Worm (Caenorhabditis elegans) whole organism, L3 larva: ENCODE data around the gene fbxa-29.

Experiments
- R02D3.7 ChIP-seq: fragments of 150-350 bp; optimal IDR thresholded peaks from 2 replicates; lab custom pipeline; 2014; ENCODE audit warnings: missing biosample characterization, missing genetic modification characterization
- aly-2 ChIP-seq: fragments of 150-350 bp; optimal IDR thresholded peaks from 2 replicates; lab custom pipeline; 2014; ENCODE audit warnings: missing biosample characterization, missing genetic modification characterization
- ama-1 ChIP-seq: fragments of 150-350 bp; optimal IDR thresholded peaks from 2 replicates; lab custom pipeline; 2018
- ceh-82 ChIP-seq: fragments of 150-350 bp; optimal IDR thresholded peaks from 2 replicates; lab custom pipeline; 2014; ENCODE audit warnings: missing biosample characterization, missing genetic modification characterization
- elt-2 ChIP-seq: sonication (generic microtip); optimal IDR thresholded peaks from 2 replicates; lab custom pipeline; 2016; ENCODE audit warnings: missing genetic modification reagents, mild to moderate bottlenecking, missing genetic modification characterization, missing compliant biosample characterization
- mdl-1 ChIP-seq: fragments of 150-350 bp; optimal IDR thresholded peaks from 2 replicates; lab custom pipeline; 2014; ENCODE audit warnings: missing biosample characterization, missing genetic modification characterization
- nhr-12 ChIP-seq: fragments of 150-350 bp; optimal IDR thresholded peaks from 2 replicates; lab custom pipeline; 2014; ENCODE audit warnings: missing biosample characterization, missing genetic modification characterization
- nhr-77 ChIP-seq: fragments of 150-350 bp; optimal IDR thresholded peaks from 2 replicates; lab custom pipeline; 2014; ENCODE audit warnings: missing biosample characterization, missing genetic modification characterization
- pha-4 ChIP-seq: fragments of 150-350 bp; optimal IDR thresholded peaks from 2 replicates; lab custom pipeline; 2014; ENCODE audit warnings: missing biosample characterization, missing genetic modification reagents, missing genetic modification characterization
- unc-62 ChIP-seq: fragments of 150-350 bp; sonication (generic microtip); optimal IDR thresholded peaks from 4 replicates; lab custom pipeline; 2014; ENCODE audit warnings: missing biosample characterization, missing genetic modification reagents, missing genetic modification characterization
- zag-1 ChIP-seq: fragments of 150-350 bp; optimal IDR thresholded peaks from 2 replicates; lab custom pipeline; 2014; ENCODE audit warnings: missing biosample characterization, missing genetic modification characterization

DNA sequence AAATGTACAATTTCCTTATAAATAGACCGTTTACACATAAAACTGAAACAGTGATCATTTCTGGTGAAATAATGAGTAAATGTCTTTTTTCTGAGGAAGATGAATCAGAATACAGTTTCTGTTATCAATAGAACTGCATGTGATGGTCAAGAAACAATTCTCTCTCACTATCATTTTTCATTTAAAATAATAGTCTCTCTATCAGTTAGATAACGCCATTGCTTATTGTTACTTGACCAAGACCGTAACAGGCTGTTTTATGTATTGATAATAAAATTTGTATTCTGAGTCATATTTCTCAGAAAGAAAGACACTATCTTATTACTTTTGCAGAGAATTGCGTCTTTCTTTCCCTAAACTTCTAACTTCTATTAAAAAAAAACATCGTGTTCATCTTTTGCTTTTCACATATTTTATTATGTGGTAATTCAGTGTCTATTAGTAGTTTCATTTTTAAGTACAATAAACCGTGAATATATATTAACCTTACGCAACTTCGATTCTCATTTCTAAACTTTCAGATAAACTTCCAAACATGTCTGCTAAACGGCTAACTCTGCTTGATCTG lies 21.7 kb upstream of the fbxa-29 start, which contains the start of gene fbxa-35:
- TF ChIP-seq nhr-12 (tag; lab: Kevin White, UChicago) (no peak), ceh-82 (tag; lab: Kevin White, UChicago) (no peak), zag-1 (tag; lab: Kevin White, UChicago) (no peak), aly-2 (tag; lab: Kevin White, UChicago) (no peak), mdl-1 (tag; lab: Kevin White, UChicago) (no peak), nhr-77 (tag; lab: Kevin White, UChicago) (no peak), pha-4 (tag; lab: Kevin White, UChicago) (no peak), elt-2 (peak; percentile 63), unc-62 (GFP tag; lab: Kevin White, UChicago) (no peak), R02D3.7 (tag; lab: Kevin White, UChicago) (no peak), ama-1 (lab: Kevin White, UChicago) (no peak)
